Worm (Caenorhabditis elegans): ENCODE data around the gene T18D3.1.

Gene T18D3.1

DNA sequence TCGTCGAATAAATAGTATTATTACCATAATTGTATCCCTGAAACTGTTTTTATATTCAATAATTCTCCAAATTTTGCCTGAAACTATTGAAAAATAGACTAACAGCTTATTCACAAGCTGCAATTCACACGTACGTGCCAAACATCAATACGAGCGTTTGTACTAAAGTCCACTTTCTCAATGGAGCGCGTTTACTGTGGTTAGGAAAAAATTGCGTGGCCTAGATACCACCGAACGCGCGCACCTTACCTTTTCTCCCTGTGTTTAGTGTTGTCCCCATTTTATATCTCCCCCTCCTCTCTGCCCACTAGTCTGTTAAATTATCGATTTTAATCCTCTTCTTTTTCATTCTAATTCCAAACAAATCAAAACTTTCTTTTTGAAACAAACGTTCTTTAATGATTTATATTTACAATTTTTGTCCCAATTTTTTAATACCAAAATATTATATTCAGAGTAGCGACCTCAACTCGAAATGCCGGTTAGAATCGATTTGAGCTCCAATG lies at the start of gene T18D3.1, which contains the start of gene T18D3.9 (continued):
- TF ChIP-seq skn-1 (tag; optimal IDR thresholded peaks at IDR 0.05), result peak; percentile 27
- no peak for TF ChIP-seq lin-39 (tag; optimal IDR thresholded peaks at IDR 0.05)
- peak in 1 of 2 experiments; percentile 20 for TF ChIP-seq mdl-1 (tag; optimal IDR thresholded peaks at IDR 0.05)
- no peak for TF ChIP-seq unc-86 (tag; optimal IDR thresholded peaks at IDR 0.05)
- TF ChIP-seq ces-1 (GFP tag; optimal IDR thresholded peaks at IDR 0.05), result no peak
- no peak for TF ChIP-seq isw-1 (GFP tag; IDR thresholded peaks at IDR 0.05)
- TF ChIP-seq rnt-1 (tag; optimal IDR thresholded peaks at IDR 0.05), result no peak
- TF ChIP-seq ama-1 (optimal IDR thresholded peaks at IDR 0.05), result no peak
- TF ChIP-seq dsc-1 (tag; optimal IDR thresholded peaks at IDR 0.05), result peak; percentile 10
- no peak for TF ChIP-seq ceh-90 (tag; optimal IDR thresholded peaks at IDR 0.05)
- TF ChIP-seq nhr-237 (tag; optimal IDR thresholded peaks at IDR 0.05), result no peak
- no peak for TF ChIP-seq ceh-82 (tag; optimal IDR thresholded peaks at IDR 0.05)
- peak; percentile 22 to 45 for TF ChIP-seq lsy-2 (tag; optimal IDR thresholded peaks at IDR 0.05)
- no peak for TF ChIP-seq egl-13 (tag; optimal IDR thresholded peaks at IDR 0.05)
- peak; percentile 63 for TF ChIP-seq fkh-8 (tag; optimal IDR thresholded peaks at IDR 0.05)
- no peak for TF ChIP-seq vab-15 (tag; optimal IDR thresholded peaks at IDR 0.05)
- peak; percentile 14 for TF ChIP-seq swsn-7 (tag; optimal IDR thresholded peaks at IDR 0.05)
- peak; percentile 56 for TF ChIP-seq C16A3.4 (tag; optimal IDR thresholded peaks at IDR 0.05)
- TF ChIP-seq unc-98 (GFP tag; IDR thresholded peaks at IDR 0.05), result no peak
- no peak for TF ChIP-seq pag-3 (tag; optimal IDR thresholded peaks at IDR 0.05; ENCODE audit: borderline replicate concordance, insufficient read depth)
- peak in 2 of 3 experiments; percentile 28 to 34 for TF ChIP-seq dpl-1 (GFP tag; optimal IDR thresholded peaks at IDR 0.05)
- no peak for TF ChIP-seq fkh-4 (tag; optimal IDR thresholded peaks at IDR 0.05; ENCODE audit: borderline replicate concordance)
- TF ChIP-seq efl-1 (optimal IDR thresholded peaks at IDR 0.05), result peak; percentile 9 to 25
- TF ChIP-seq efl-1 (GFP tag; optimal IDR thresholded peaks at IDR 0.05 in 1 of 2), result peak in 1 of 2 experiments; percentile 65
- peak; percentile 17 for TF ChIP-seq xbp-1 (tag; optimal IDR thresholded peaks at IDR 0.05)
- TF ChIP-seq C04F5.9 (tag; optimal IDR thresholded peaks at IDR 0.05), result no peak
- peak; percentile 49 for TF ChIP-seq snu-23 (GFP tag; optimal IDR thresholded peaks at IDR 0.05)
- TF ChIP-seq nhr-77 (tag; optimal IDR thresholded peaks at IDR 0.05), result no peak
- no peak for TF ChIP-seq nhr-28 (tag; optimal IDR thresholded peaks at IDR 0.05)
- TF ChIP-seq blmp-1 (tag; optimal IDR thresholded peaks at IDR 0.05), result peak; percentile 68
- no peak for TF ChIP-seq zag-1 (tag; optimal IDR thresholded peaks at IDR 0.05)
- TF ChIP-seq unc-62 (GFP tag; optimal IDR thresholded peaks at IDR 0.05), result no peak

DNA sequence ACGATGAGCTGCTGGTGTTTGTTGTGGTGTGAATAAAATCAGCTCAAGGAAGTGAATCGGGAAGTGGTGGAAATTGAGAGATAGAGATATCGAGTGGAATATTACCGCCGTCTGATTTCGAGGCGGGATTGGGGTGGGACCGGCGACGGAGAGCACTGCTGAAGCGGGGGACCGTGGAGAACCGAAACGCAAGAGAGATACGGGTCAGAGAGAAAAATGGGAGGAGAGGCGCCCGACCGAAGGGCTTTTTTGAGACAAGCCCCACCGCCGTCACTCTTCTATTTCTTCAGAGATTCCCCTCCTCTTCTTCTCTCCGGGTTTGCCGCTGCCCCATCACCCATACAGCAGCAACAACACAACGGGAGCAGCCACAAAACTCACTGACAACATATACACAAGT lies 48.5 kb upstream of the T18D3.1 start:
- TF ChIP-seq nhr-71 (tag; optimal IDR thresholded peaks at IDR 0.05), result peak; percentile 6
- no peak for TF ChIP-seq pqm-1 (tag; optimal IDR thresholded peaks at IDR 0.05)
- TF ChIP-seq efl-1 (optimal IDR thresholded peaks at IDR 0.05), result no peak
- peak in 1 of 2 experiments; percentile 30 for TF ChIP-seq efl-1 (GFP tag; optimal IDR thresholded peaks at IDR 0.05 in 1 of 2)
- TF ChIP-seq lin-14 (GFP tag; optimal IDR thresholded peaks at IDR 0.05), result peak; percentile 43

DNA sequence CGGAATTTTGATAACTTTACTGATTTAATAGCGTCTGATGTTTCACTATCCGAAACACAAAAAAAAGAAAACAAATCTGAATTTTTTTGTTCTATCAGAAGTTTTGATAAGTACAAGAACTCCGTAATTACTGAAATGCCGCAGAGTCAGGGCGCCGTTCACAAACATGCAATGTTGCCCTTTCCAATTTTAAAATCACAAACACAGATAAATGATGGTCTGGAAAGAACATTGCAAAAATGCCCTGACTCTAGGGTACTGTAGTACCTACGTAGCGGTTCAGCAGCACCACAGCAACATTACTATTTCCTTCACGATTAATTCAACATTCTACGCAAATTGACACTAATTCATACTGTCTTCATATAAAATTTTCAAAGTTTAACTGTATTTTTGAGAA lies 48.0 kb upstream of the T18D3.1 start:
- TF ChIP-seq skn-1 (tag; optimal IDR thresholded peaks at IDR 0.05) (no peak), ceh-88 (GFP tag; IDR thresholded peaks at IDR 0.05) (no peak), nhr-11 (tag; optimal IDR thresholded peaks at IDR 0.05) (no peak), xbp-1 (tag; optimal IDR thresholded peaks at IDR 0.05) (no peak), nhr-19 (GFP tag; conservative IDR thresholded peaks at IDR 0.05) (no peak), zip-4 (GFP tag; optimal IDR thresholded peaks at IDR 0.05) (no peak), nhr-28 (tag; optimal IDR thresholded peaks at IDR 0.05) (no peak), lin-14 (GFP tag; optimal IDR thresholded peaks at IDR 0.05) (no peak), Y116A8C.19 (tag; optimal IDR thresholded peaks at IDR 0.05; ENCODE audit: borderline replicate concordance) (no peak), C16A3.4 (tag; optimal IDR thresholded peaks at IDR 0.05) (no peak)

All from whole organism, L1 larva.